Worm (Caenorhabditis elegans) whole organism, early embryonic: Measurements from ENCODE around the gene F33H12.1.
"Not testable (repeated sequence)": the region's sequence is repeated elsewhere in the genome, so short reads cannot be mapped to it uniquely, and the experiment has no call there.

Experiments used
- B0310.2 ChIP-seq: sonication (generic microtip); optimal IDR thresholded peaks from 2 replicates; lab custom pipeline; 2016; ENCODE audit warnings: mild to moderate bottlenecking, missing genetic modification characterization, missing compliant biosample characterization
- F13C5.2 ChIP-seq: sonication (generic microtip); optimal IDR thresholded peaks from 2 replicates; lab custom pipeline; 2017; ENCODE audit warnings: mild to moderate bottlenecking, missing genetic modification characterization, inconsistent platforms, missing compliant biosample characterization
- aly-1 ChIP-seq: sonication (generic microtip); optimal IDR thresholded peaks from 2 replicates; lab custom pipeline; 2016; ENCODE audit warnings: missing genetic modification characterization, missing compliant biosample characterization
- ama-1 ChIP-seq: fragments of 150-350 bp; optimal IDR thresholded peaks from 2 replicates; lab custom pipeline; 2014
- ceh-13 ChIP-seq: fragments of 200-800 bp; sonication (Bioruptor generic); optimal IDR thresholded peaks from 2 replicates; lab custom pipeline; 2018; ENCODE audit warnings: mild to moderate bottlenecking, missing genetic modification characterization, missing compliant biosample characterization
- ceh-36 ChIP-seq: sonication (generic microtip); optimal IDR thresholded peaks from 2 replicates; lab custom pipeline; 2016; ENCODE audit warnings: missing genetic modification characterization, inconsistent platforms, missing compliant biosample characterization
- ets-7 ChIP-seq: sonication (generic microtip); optimal IDR thresholded peaks from 2 replicates; lab custom pipeline; 2016; ENCODE audit warnings: missing genotype, missing genetic modification characterization, missing compliant biosample characterization
- flt-1 ChIP-seq: fragments of 200-800 bp; sonication (Bioruptor generic); IDR thresholded peaks from 2 replicates; pipeline ENCODE4 v1.3.6; 2022; ENCODE audit warnings: missing genetic modification characterization, missing compliant biosample characterization
- hmbx-1 ChIP-seq: sonication (generic microtip); optimal IDR thresholded peaks from 2 replicates; lab custom pipeline; 2016; ENCODE audit warnings: mild to moderate bottlenecking, missing genetic modification characterization, missing compliant biosample characterization
- hmg-4 ChIP-seq: fragments of 200-800 bp; sonication (Bioruptor generic); optimal IDR thresholded peaks from 2 replicates; lab custom pipeline; 2018; ENCODE audit warnings: mild to moderate bottlenecking, missing genetic modification characterization, missing compliant biosample characterization
- hnd-1 ChIP-seq: sonication (generic microtip); optimal IDR thresholded peaks from 2 replicates; lab custom pipeline; 2016; ENCODE audit warnings: missing genetic modification characterization, missing compliant biosample characterization
- pes-1 ChIP-seq: fragments of 200-800 bp; sonication (Bioruptor generic); IDR thresholded peaks from 2 replicates; pipeline ENCODE4 v1.3.6; 2022; ENCODE audit warnings: missing genetic modification reagents, missing genetic modification characterization, missing compliant biosample characterization
- scrt-1 ChIP-seq: fragments of 200-800 bp; sonication (Bioruptor generic); IDR thresholded peaks from 2 replicates; pipeline ENCODE4 v1.3.6; 2022; ENCODE audit warnings: missing genetic modification characterization, missing compliant biosample characterization
- sea-1 ChIP-seq: fragments of 200-800 bp; sonication (Bioruptor generic); conservative IDR thresholded peaks from 2 replicates; pipeline ENCODE4 v1.3.6; 2022; ENCODE audit warnings: missing genetic modification characterization, missing compliant biosample characterization
- tbx-11 ChIP-seq: fragments of 200-800 bp; sonication (Bioruptor generic); IDR thresholded peaks from 2 replicates; pipeline ENCODE4 v1.3.6; 2022; ENCODE audit warnings: missing genetic modification characterization, missing compliant biosample characterization
- tbx-37 ChIP-seq: fragments of 200-800 bp; sonication (Bioruptor generic); conservative IDR thresholded peaks from 2 replicates; pipeline ENCODE4 v1.3.6; 2022; ENCODE audit warnings: missing genetic modification reagents, missing genetic modification characterization, missing compliant biosample characterization
- tra-4 ChIP-seq: sonication (generic microtip); optimal IDR thresholded peaks from 2 replicates; lab custom pipeline; 2017; ENCODE audit warnings: missing genetic modification characterization, missing compliant biosample characterization

Gene F33H12.1

ce11 chrII:2622936-2623452 is 22.7 kb downstream of the F33H12.1 start, which contains the start of gene D2062.4:
D2062.4 (plus strand) TSS chrII:2623402.
- not testable (repeated sequence) for TF ChIP-seq aly-1; sea-1 (GFP tag; lab: Robert Waterston, UW); F13C5.2

ce11 chrII:2624792-2625191 is 24.5 kb downstream of the F33H12.1 start, which contains the start of gene lgc-28:
lgc-28 (plus strand) TSS chrII:2625092.
- TF ChIP-seq ama-1 (lab: Kevin White, UChicago) (no peak), hmbx-1 (tag; lab: Kevin White, UChicago) (no peak), ceh-13 (GFP tag; lab: Kevin White, UChicago) (no peak), ets-7 (tag; lab: Kevin White, UChicago) (no peak), flt-1 (GFP tag; lab: Robert Waterston, UW) (no peak), F13C5.2 (no peak), tra-4 (no peak), tbx-11 (GFP tag; lab: Robert Waterston, UW) (no peak), hnd-1 (tag; lab: Kevin White, UChicago) (no peak), aly-1 (no peak), ceh-36 (tag; lab: Kevin White, UChicago) (no peak), tbx-37 (GFP tag; lab: Robert Waterston, UW) (no peak), scrt-1 (no peak), B0310.2 (tag; lab: Kevin White, UChicago) (no peak)

ce11 chrII:2627154-2627799 is 27.0 kb downstream of the F33H12.1 start, which contains the start of gene sri-71:
sri-71 (plus strand) TSS chrII:2627749.
- no peak for TF ChIP-seq ceh-36 (tag; lab: Kevin White, UChicago)
- TF ChIP-seq hmbx-1 (tag; lab: Kevin White, UChicago), result no peak
- TF ChIP-seq F13C5.2, result no peak
- TF ChIP-seq scrt-1, result no peak
- TF ChIP-seq hmg-4 (GFP tag; lab: Kevin White, UChicago), result no peak
- no peak for TF ChIP-seq tra-4
- TF ChIP-seq aly-1, result no peak
- no peak for TF ChIP-seq ets-7 (tag; lab: Kevin White, UChicago)
- TF ChIP-seq ama-1 (lab: Kevin White, UChicago), result no peak
- TF ChIP-seq flt-1 (GFP tag; lab: Robert Waterston, UW), result no peak
- no peak for TF ChIP-seq ceh-13 (GFP tag; lab: Kevin White, UChicago)
- TF ChIP-seq pes-1 (GFP tag; lab: Robert Waterston, UW), result no peak
- TF ChIP-seq tbx-37 (GFP tag; lab: Robert Waterston, UW), result no peak
- no peak for TF ChIP-seq hnd-1 (tag; lab: Kevin White, UChicago)
- no peak for TF ChIP-seq sea-1 (GFP tag; lab: Robert Waterston, UW)
- TF ChIP-seq tbx-11 (GFP tag; lab: Robert Waterston, UW), result no peak
- no peak for TF ChIP-seq B0310.2 (tag; lab: Kevin White, UChicago)

- TF ChIP-seq tbx-37 (GFP tag; lab: Robert Waterston, UW), result no peak
- TF ChIP-seq tbx-11 (GFP tag; lab: Robert Waterston, UW), result no peak
- no peak for TF ChIP-seq tra-4
- no peak for TF ChIP-seq flt-1 (GFP tag; lab: Robert Waterston, UW)
- TF ChIP-seq aly-1, result no peak
- TF ChIP-seq scrt-1, result no peak
- TF ChIP-seq ets-7 (tag; lab: Kevin White, UChicago), result no peak
- TF ChIP-seq hmbx-1 (tag; lab: Kevin White, UChicago), result no peak
- no peak for TF ChIP-seq ama-1 (lab: Kevin White, UChicago)
- no peak for TF ChIP-seq B0310.2 (tag; lab: Kevin White, UChicago)
- no peak for TF ChIP-seq sea-1 (GFP tag; lab: Robert Waterston, UW)
- TF ChIP-seq hmg-4 (GFP tag; lab: Kevin White, UChicago), result no peak
- no peak for TF ChIP-seq ceh-13 (GFP tag; lab: Kevin White, UChicago)
- no peak for TF ChIP-seq F13C5.2
- TF ChIP-seq pes-1 (GFP tag; lab: Robert Waterston, UW), result no peak
- no peak for TF ChIP-seq ceh-36 (tag; lab: Kevin White, UChicago)
- TF ChIP-seq hnd-1 (tag; lab: Kevin White, UChicago), result no peak
Observed at ce11 chrII:2628401-2628800, 28.1 kb downstream of the F33H12.1 start.

ce11 chrII:2629270-2629669 is 29.0 kb downstream of the F33H12.1 start, which contains the start of gene sri-37:
sri-37 (plus strand) TSS chrII:2629570.
- TF ChIP-seq hmbx-1 (tag; lab: Kevin White, UChicago), result no peak
- no peak for TF ChIP-seq scrt-1
- TF ChIP-seq aly-1, result no peak
- TF ChIP-seq tbx-37 (GFP tag; lab: Robert Waterston, UW), result no peak
- no peak for TF ChIP-seq tbx-11 (GFP tag; lab: Robert Waterston, UW)
- no peak for TF ChIP-seq B0310.2 (tag; lab: Kevin White, UChicago)
- TF ChIP-seq hmg-4 (GFP tag; lab: Kevin White, UChicago), result no peak
- no peak for TF ChIP-seq tra-4
- no peak for TF ChIP-seq ceh-36 (tag; lab: Kevin White, UChicago)
- no peak for TF ChIP-seq pes-1 (GFP tag; lab: Robert Waterston, UW)
- TF ChIP-seq F13C5.2, result no peak
- TF ChIP-seq ceh-13 (GFP tag; lab: Kevin White, UChicago), result no peak
- no peak for TF ChIP-seq hnd-1 (tag; lab: Kevin White, UChicago)
- TF ChIP-seq flt-1 (GFP tag; lab: Robert Waterston, UW), result no peak
- no peak for TF ChIP-seq ama-1 (lab: Kevin White, UChicago)
- TF ChIP-seq ets-7 (tag; lab: Kevin White, UChicago), result no peak
- TF ChIP-seq sea-1 (GFP tag; lab: Robert Waterston, UW), result no peak

- no peak for TF ChIP-seq hmg-4 (GFP tag; lab: Kevin White, UChicago)
- no peak for TF ChIP-seq tbx-37 (GFP tag; lab: Robert Waterston, UW)
- TF ChIP-seq ceh-13 (GFP tag; lab: Kevin White, UChicago), result no peak
- TF ChIP-seq aly-1, result no peak
- no peak for TF ChIP-seq ceh-36 (tag; lab: Kevin White, UChicago)
- TF ChIP-seq hmbx-1 (tag; lab: Kevin White, UChicago), result no peak
- no peak for TF ChIP-seq tra-4
- TF ChIP-seq F13C5.2, result no peak
- TF ChIP-seq scrt-1, result no peak
- TF ChIP-seq hnd-1 (tag; lab: Kevin White, UChicago), result no peak
Observed at ce11 chrII:2631169-2631568, 30.9 kb downstream of the F33H12.1 start, which contains the start of gene D2062.1. D2062.1 (plus strand) TSS chrII:2631469.
